Fruit fly (Drosophila melanogaster) S2 (cell line): ENCODE results near the gene ND-13B.

Experiments used
- CG8478 ChIP-seq: fragments of >200 bp; optimal IDR thresholded peaks from 2 replicates; lab custom pipeline; 2018
- CTCF ChIP-seq, 2 experiments: fragments of >200 bp; optimal IDR thresholded peaks; 2 replicates each; lab custom pipeline; 2018

The ND-13B gene

dm6 chr3L:10659524-10659923 is 34.4 kb downstream of the ND-13B start:
- TF ChIP-seq CTCF (optimal IDR thresholded peaks at IDR 0.05; lab: Kevin White, UChicago) (no peak), CG8478 (lab: Kevin White, UChicago) (no peak)

dm6 chr3L:10658362-10659127 is 35.4 kb downstream of the ND-13B start:
- no peak for TF ChIP-seq CG8478 (lab: Kevin White, UChicago)
- no peak for TF ChIP-seq CTCF (optimal IDR thresholded peaks at IDR 0.05; lab: Kevin White, UChicago)

DNA sequence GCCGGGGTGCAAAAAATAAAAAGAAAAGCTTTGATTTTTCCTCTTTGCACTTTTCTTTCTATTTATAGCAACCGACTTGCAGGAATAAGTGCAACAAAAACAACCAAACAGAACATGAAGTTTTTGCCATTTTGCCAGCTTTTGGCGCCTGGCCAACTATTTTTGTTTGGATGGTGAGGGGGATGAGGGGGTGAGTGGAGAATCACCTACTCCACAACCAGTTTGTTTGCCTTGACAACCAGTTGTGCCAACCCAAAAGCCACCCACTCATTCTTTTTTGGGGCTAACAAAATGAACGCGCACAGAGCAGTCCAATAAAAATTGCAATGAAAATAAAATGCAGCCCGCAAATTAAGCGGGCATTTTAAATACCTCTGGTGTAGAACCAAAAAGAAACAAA is 36.6 kb downstream of the ND-13B start:
- TF ChIP-seq CTCF (optimal IDR thresholded peaks at IDR 0.05; lab: Kevin White, UChicago) (no peak), CG8478 (lab: Kevin White, UChicago) (no peak)

- TF ChIP-seq CTCF (optimal IDR thresholded peaks at IDR 0.05; lab: Kevin White, UChicago) (no peak), CG8478 (lab: Kevin White, UChicago) (no peak)
Observed at dm6 chr3L:10656451-10657198, 37.3 kb downstream of the ND-13B start.

dm6 chr3L:10654439-10654838 is 39.5 kb downstream of the ND-13B start:
- TF ChIP-seq CG8478 (lab: Kevin White, UChicago), result no peak
- TF ChIP-seq CTCF (optimal IDR thresholded peaks at IDR 0.05; lab: Kevin White, UChicago), result no peak

DNA sequence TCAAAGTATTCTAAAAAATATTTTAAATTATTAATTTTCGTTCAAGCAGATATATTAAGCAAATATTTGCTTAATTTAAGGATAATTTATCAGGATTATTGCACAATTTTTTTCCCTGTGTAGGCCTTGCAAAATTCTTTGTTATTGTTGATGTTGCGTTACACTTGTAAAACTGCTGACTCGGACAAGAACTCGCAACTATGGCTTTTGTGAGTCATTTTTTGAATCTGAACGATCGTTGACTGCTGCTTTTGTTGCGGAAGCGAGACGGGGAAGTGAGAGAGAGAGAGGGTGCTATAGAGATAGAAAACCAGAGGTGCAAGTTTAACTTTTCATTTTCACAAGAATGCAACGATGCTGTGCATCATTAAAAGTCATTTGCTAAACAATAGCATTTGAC is 41.4 kb downstream of the ND-13B start:
- TF ChIP-seq CTCF (optimal IDR thresholded peaks at IDR 0.05; lab: Kevin White, UChicago), result no peak

- TF ChIP-seq CG8478 (lab: Kevin White, UChicago) (no peak), CTCF (optimal IDR thresholded peaks at IDR 0.05; lab: Kevin White, UChicago) (no peak)
Observed at dm6 chr3L:10651271-10651670, 42.6 kb downstream of the ND-13B start.

DNA sequence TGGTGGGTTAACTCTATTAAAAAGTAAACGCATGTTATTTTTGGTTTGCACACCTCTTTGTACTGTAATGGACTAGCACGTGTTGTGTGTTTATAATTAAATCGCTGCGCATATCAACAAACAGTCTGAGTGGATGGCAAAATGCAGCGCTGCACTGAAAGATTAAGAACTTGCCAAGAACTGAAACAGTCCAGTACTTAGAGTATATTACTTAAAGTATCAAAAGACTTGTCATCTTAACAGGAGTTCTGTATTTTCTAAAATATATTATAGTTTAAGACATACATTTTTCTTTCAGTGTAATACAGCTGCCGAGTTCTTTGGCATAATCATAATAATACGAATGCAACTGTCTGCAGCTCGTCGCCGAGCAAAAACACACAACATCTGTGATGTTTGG is 45.5 kb downstream of the ND-13B start:
- no peak for TF ChIP-seq CG8478 (lab: Kevin White, UChicago)
- TF ChIP-seq CTCF (optimal IDR thresholded peaks at IDR 0.05; lab: Kevin White, UChicago), result no peak

dm6 chr3L:10647158-10647557 is 46.8 kb downstream of the ND-13B start:
- no peak for TF ChIP-seq CTCF (optimal IDR thresholded peaks at IDR 0.05; lab: Kevin White, UChicago)
- no peak for TF ChIP-seq CG8478 (lab: Kevin White, UChicago)

DNA sequence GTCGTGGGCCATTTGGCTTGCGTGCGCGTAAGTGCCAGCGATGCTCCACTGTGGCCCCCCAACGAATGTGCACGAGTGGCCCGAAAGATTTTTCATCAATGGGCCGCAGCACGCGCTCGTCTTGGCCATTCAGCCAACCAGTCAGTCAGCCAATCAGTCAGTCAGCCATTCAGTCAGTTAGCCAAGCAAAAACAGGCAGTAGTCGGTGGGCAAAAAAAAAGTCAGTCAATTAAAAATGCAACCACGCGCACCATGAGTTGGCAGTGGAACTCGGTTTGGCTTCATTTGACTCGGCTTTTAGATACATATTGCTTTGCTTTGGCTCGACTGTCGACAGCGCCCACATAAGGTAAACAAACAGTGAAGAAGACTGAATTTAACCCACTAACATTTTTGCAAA is 47.9 kb downstream of the ND-13B start:
- no peak for TF ChIP-seq CG8478 (lab: Kevin White, UChicago)
- TF ChIP-seq CTCF (optimal IDR thresholded peaks at IDR 0.05; lab: Kevin White, UChicago), result no peak

DNA sequence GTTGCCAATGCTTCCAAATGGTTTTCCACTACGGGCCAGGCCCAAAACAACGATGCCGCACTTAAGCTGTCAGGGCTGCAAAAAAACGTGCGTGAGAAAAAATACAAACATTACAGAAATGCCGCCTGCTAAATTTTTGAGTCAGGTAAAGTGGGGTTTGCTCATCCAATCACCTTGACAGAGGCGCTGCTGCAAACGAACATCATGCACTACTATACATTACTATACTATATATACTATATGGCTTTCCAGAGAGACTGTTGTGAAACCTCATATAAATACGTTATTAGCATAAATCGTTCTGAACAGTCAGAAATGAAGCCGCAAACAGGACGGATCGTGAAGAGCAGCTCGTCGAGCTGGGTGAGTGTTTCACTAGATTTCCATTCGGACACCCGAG is 50.7 kb downstream of the ND-13B start, which contains the start of gene CG14153:
CG14153 (plus strand) TSS at position 301 of the 400 bp plus-strand sequence.
- no peak for TF ChIP-seq CG8478 (lab: Kevin White, UChicago)
- TF ChIP-seq CTCF (optimal IDR thresholded peaks at IDR 0.05; lab: Kevin White, UChicago), result no peak
